Worm (Caenorhabditis elegans) whole organism, midembryonic: ENCODE data around the gene F58E1.13.
"Not testable (repeated sequence)": the region's sequence is repeated elsewhere in the genome, so short reads cannot be mapped to it uniquely, and the experiment has no call there.

Source experiments
- T22C8.4 ChIP-seq: fragments of 200-800 bp; sonication (Bioruptor generic); IDR thresholded peaks from 2 replicates; pipeline ENCODE4 v1.3.6; 2022; ENCODE audit warnings: missing genetic modification characterization, missing compliant biosample characterization
- cog-1 ChIP-seq: sonication (generic microtip); optimal IDR thresholded peaks from 2 replicates; lab custom pipeline; 2016; ENCODE audit warnings: missing genetic modification characterization, missing compliant biosample characterization
- flt-1 ChIP-seq: fragments of 200-800 bp; sonication (Bioruptor generic); IDR thresholded peaks from 2 replicates; pipeline ENCODE4 v1.3.6; 2022; ENCODE audit warnings: missing genetic modification characterization, missing compliant biosample characterization
- klf-2 ChIP-seq: fragments of 200-800 bp; sonication (Bioruptor generic); conservative IDR thresholded peaks from 2 replicates; pipeline ENCODE4 v1.3.6; 2022; ENCODE audit warnings: missing genetic modification reagents, missing genetic modification characterization, missing compliant biosample characterization
- med-1 ChIP-seq: sonication (generic microtip); optimal IDR thresholded peaks from 2 replicates; lab custom pipeline; 2017; ENCODE audit warnings: missing genetic modification characterization, mild to moderate bottlenecking, missing compliant biosample characterization, antibody characterized with exemption, missing genetic modification reagents; ENCODE audit not compliant: insufficient read depth
- ref-1 ChIP-seq: fragments of 200-800 bp; sonication (Bioruptor generic); conservative IDR thresholded peaks from 2 replicates; pipeline ENCODE4 v1.3.6; 2022; ENCODE audit warnings: missing genetic modification reagents, missing genetic modification characterization, missing compliant biosample characterization
- tab-1 ChIP-seq: fragments of 200-800 bp; sonication (Bioruptor generic); IDR thresholded peaks from 2 replicates; pipeline ENCODE4 v1.3.6; 2022; ENCODE audit warnings: missing genetic modification characterization, missing compliant biosample characterization
- ztf-23 ChIP-seq: fragments of 200-800 bp; sonication (Bioruptor generic); IDR thresholded peaks from 2 replicates; pipeline ENCODE4 v1.3.6; 2022; ENCODE audit warnings: missing genetic modification reagents, missing genetic modification characterization, missing compliant biosample characterization
- ztf-29 ChIP-seq: fragments of 200-800 bp; sonication (Bioruptor generic); IDR thresholded peaks from 2 replicates; pipeline ENCODE4 v1.3.6; 2022; ENCODE audit warnings: missing genetic modification reagents, missing genetic modification characterization, missing compliant biosample characterization

The F58E1.13 gene

ce11 chrII:1670985-1671384, 24.7 kb downstream of the F58E1.13 start:
- no peak for TF ChIP-seq ref-1 (GFP tag; lab: Robert Waterston, UW)
- TF ChIP-seq ztf-23, result no peak
- TF ChIP-seq ztf-29, result no peak
- no peak for TF ChIP-seq cog-1 (tag; lab: Kevin White, UChicago)
- no peak for TF ChIP-seq med-1 (GFP tag; lab: Kevin White, UChicago)
- TF ChIP-seq tab-1 (GFP tag; lab: Robert Waterston, UW), result no peak
- no peak for TF ChIP-seq klf-2
- TF ChIP-seq T22C8.4 (GFP tag; lab: Robert Waterston, UW), result no peak
- no peak for TF ChIP-seq flt-1 (GFP tag; lab: Robert Waterston, UW)

ce11 chrII:1670260-1670879, 25.3 kb downstream of the F58E1.13 start, which contains the start of gene nhx-6:
nhx-6 (plus strand) TSS chrII:1670829.
- TF ChIP-seq ztf-23 (no peak), ref-1 (GFP tag; lab: Robert Waterston, UW) (no peak), T22C8.4 (GFP tag; lab: Robert Waterston, UW) (no peak), tab-1 (GFP tag; lab: Robert Waterston, UW) (no peak), cog-1 (tag; lab: Kevin White, UChicago) (no peak), flt-1 (GFP tag; lab: Robert Waterston, UW) (no peak), med-1 (GFP tag; lab: Kevin White, UChicago) (no peak), klf-2 (no peak), ztf-29 (no peak)

ce11 chrII:1668913-1669312, 26.8 kb downstream of the F58E1.13 start, which contains the start of gene srw-97:
srw-97 (minus strand) TSS chrII:1669013.
- no peak for TF ChIP-seq ref-1 (GFP tag; lab: Robert Waterston, UW)
- no peak for TF ChIP-seq T22C8.4 (GFP tag; lab: Robert Waterston, UW)
- TF ChIP-seq med-1 (GFP tag; lab: Kevin White, UChicago), result no peak
- TF ChIP-seq cog-1 (tag; lab: Kevin White, UChicago), result no peak
- TF ChIP-seq ztf-29, result no peak
- no peak for TF ChIP-seq flt-1 (GFP tag; lab: Robert Waterston, UW)
- no peak for TF ChIP-seq klf-2
- TF ChIP-seq tab-1 (GFP tag; lab: Robert Waterston, UW), result no peak
- TF ChIP-seq ztf-23, result no peak

ce11 chrII:1666025-1666424, 29.6 kb downstream of the F58E1.13 start, which contains the start of gene srlf-29:
srlf-29 (plus strand) TSS chrII:1666325.
- TF ChIP-seq ztf-29, result no peak
- no peak for TF ChIP-seq tab-1 (GFP tag; lab: Robert Waterston, UW)
- TF ChIP-seq med-1 (GFP tag; lab: Kevin White, UChicago), result no peak
- no peak for TF ChIP-seq klf-2
- no peak for TF ChIP-seq cog-1 (tag; lab: Kevin White, UChicago)
- no peak for TF ChIP-seq ref-1 (GFP tag; lab: Robert Waterston, UW)
- TF ChIP-seq flt-1 (GFP tag; lab: Robert Waterston, UW), result no peak
- no peak for TF ChIP-seq ztf-23
- TF ChIP-seq T22C8.4 (GFP tag; lab: Robert Waterston, UW), result no peak

ce11 chrII:1663516-1663915, 32.2 kb downstream of the F58E1.13 start, which contains the start of gene duxl-1:
duxl-1 (plus strand) TSS chrII:1663699.
- TF ChIP-seq ref-1 (GFP tag; lab: Robert Waterston, UW) (0 out of 2 replicates have a peak, but pooled peaks have one; percentile 17), flt-1 (GFP tag; lab: Robert Waterston, UW) (no peak)

ce11 chrII:1662881-1663280, 32.8 kb downstream of the F58E1.13 start, which contains the start of gene ZC204.14:
ZC204.14 (minus strand) TSS chrII:1662949.
- TF ChIP-seq tab-1 (GFP tag; lab: Robert Waterston, UW), result no peak
- no peak for TF ChIP-seq cog-1 (tag; lab: Kevin White, UChicago)
- no peak for TF ChIP-seq T22C8.4 (GFP tag; lab: Robert Waterston, UW)
- TF ChIP-seq ztf-23, result no peak
- no peak for TF ChIP-seq med-1 (GFP tag; lab: Kevin White, UChicago)
- TF ChIP-seq flt-1 (GFP tag; lab: Robert Waterston, UW), result no peak
- no peak for TF ChIP-seq ref-1 (GFP tag; lab: Robert Waterston, UW)
- no peak for TF ChIP-seq ztf-29
- no peak for TF ChIP-seq klf-2

ce11 chrII:1660888-1661287, 34.8 kb downstream of the F58E1.13 start, which contains the start of gene ZC204.13:
ZC204.13 (minus strand) TSS chrII:1660988.
- not testable (repeated sequence) for TF ChIP-seq flt-1 (GFP tag; lab: Robert Waterston, UW); ztf-23; klf-2

- TF ChIP-seq ref-1 (GFP tag; lab: Robert Waterston, UW) (no peak), ztf-23 (no peak), ztf-29 (no peak), flt-1 (GFP tag; lab: Robert Waterston, UW) (no peak), klf-2 (no peak), tab-1 (GFP tag; lab: Robert Waterston, UW) (no peak), cog-1 (tag; lab: Kevin White, UChicago) (no peak), med-1 (GFP tag; lab: Kevin White, UChicago) (no peak), T22C8.4 (GFP tag; lab: Robert Waterston, UW) (no peak)
These were observed 38.5 kb downstream of the F58E1.13 start, which contains the start of gene ZC204.12 for ce11 chrII:1657202-1657601. ZC204.12 (minus strand) TSS chrII:1657302.

ce11 chrII:1654917-1655316, 40.8 kb downstream of the F58E1.13 start, which contains the start of gene btb-12:
btb-12 (plus strand) TSS chrII:1655217.
- TF ChIP-seq flt-1 (GFP tag; lab: Robert Waterston, UW), result no peak
- no peak for TF ChIP-seq ztf-29
- TF ChIP-seq ref-1 (GFP tag; lab: Robert Waterston, UW), result no peak
- no peak for TF ChIP-seq ztf-23
- no peak for TF ChIP-seq klf-2
- TF ChIP-seq T22C8.4 (GFP tag; lab: Robert Waterston, UW), result no peak
- no peak for TF ChIP-seq med-1 (GFP tag; lab: Kevin White, UChicago)
- no peak for TF ChIP-seq cog-1 (tag; lab: Kevin White, UChicago)
- TF ChIP-seq tab-1 (GFP tag; lab: Robert Waterston, UW), result no peak
